Fruit fly (Drosophila melanogaster) whole organism, embryonic: ENCODE measurements around the gene Rbcn-3B.

Source experiments
- Abd-B ChIP-seq: fragments of 200-800 bp; sonication (Bioruptor generic); optimal IDR thresholded peaks from 2 replicates; lab custom pipeline; 2018; ENCODE audit warnings: missing biosample characterization, mild to moderate bottlenecking, missing genetic modification characterization, moderate library complexity
- Atf-2 ChIP-seq: fragments of 200-800 bp; sonication (Bioruptor generic); optimal IDR thresholded peaks from 2 replicates; lab custom pipeline; 2016; ENCODE audit warnings: missing biosample characterization, missing genetic modification characterization
- BtbVII ChIP-seq: fragments of 200-800 bp; sonication (Bioruptor generic); optimal IDR thresholded peaks from 3 replicates; lab custom pipeline; 2017; ENCODE audit warnings: missing biosample characterization, mild to moderate bottlenecking, missing genetic modification characterization
- Bteb2 ChIP-seq: fragments of 200-800 bp; sonication (Bioruptor generic); optimal IDR thresholded peaks from 2 replicates; lab custom pipeline; 2016; ENCODE audit warnings: missing biosample characterization, missing genetic modification characterization
- CG11398 ChIP-seq: fragments of 200-800 bp; sonication (Bioruptor generic); optimal IDR thresholded peaks from 2 replicates; lab custom pipeline; 2016; ENCODE audit warnings: missing biosample characterization, missing genetic modification characterization
- CG12391 ChIP-seq: fragments of 200-800 bp; sonication (Bioruptor generic); optimal IDR thresholded peaks from 3 replicates; lab custom pipeline; 2018; ENCODE audit warnings: missing biosample characterization, mild to moderate bottlenecking, missing genetic modification characterization, moderate library complexity
- CG12659 ChIP-seq: fragments of 200-800 bp; sonication (Bioruptor generic); optimal IDR thresholded peaks from 3 replicates; lab custom pipeline; 2017; ENCODE audit warnings: mild to moderate bottlenecking, missing biosample characterization, missing genetic modification reagents, missing genetic modification characterization
- CG12744 ChIP-seq: fragments of 200-800 bp; sonication (Bioruptor generic); optimal IDR thresholded peaks from 2 replicates; lab custom pipeline; 2016; ENCODE audit warnings: missing biosample characterization, missing genetic modification characterization
- CG14014 ChIP-seq: fragments of 200-800 bp; sonication (Bioruptor generic); IDR thresholded peaks from 2 replicates; pipeline ENCODE4 v1.3.6; 2022; ENCODE audit warnings: missing biosample characterization, missing genetic modification characterization
- CG1529 ChIP-seq: fragments of 200-800 bp; sonication (Bioruptor generic); optimal IDR thresholded peaks from 3 replicates; lab custom pipeline; 2018; ENCODE audit warnings: missing biosample characterization, missing genetic modification characterization
- CG2712 ChIP-seq: fragments of 200-800 bp; optimal IDR thresholded peaks from 3 replicates; lab custom pipeline; 2019; ENCODE audit warnings: missing biosample characterization, mild to moderate bottlenecking, missing genetic modification characterization, moderate library complexity
- CG31388 ChIP-seq: fragments of 200-800 bp; sonication (Bioruptor generic); optimal IDR thresholded peaks from 2 replicates; lab custom pipeline; 2016; ENCODE audit warnings: missing biosample characterization, missing genetic modification characterization
- CG31441 ChIP-seq: fragments of 200-800 bp; sonication (Bioruptor generic); IDR thresholded peaks from 2 replicates; pipeline ENCODE4 v1.3.6; 2022; ENCODE audit warnings: missing biosample characterization, missing genetic modification characterization
- CG5953 ChIP-seq: fragments of 200-800 bp; sonication (Bioruptor generic); IDR thresholded peaks from 2 replicates; pipeline ENCODE4 v1.3.6; 2022; ENCODE audit warnings: missing biosample characterization, missing genetic modification characterization
- CG6689 ChIP-seq: fragments of 200-800 bp; sonication (Bioruptor generic); IDR thresholded peaks from 2 replicates; pipeline ENCODE4 v1.3.6; 2022; ENCODE audit warnings: missing biosample characterization, missing genetic modification characterization
- CG8478 ChIP-seq: fragments of >200 bp; optimal IDR thresholded peaks from 2 replicates; lab custom pipeline; 2018
- CG8944 ChIP-seq: fragments of 200-800 bp; sonication (Bioruptor generic); optimal IDR thresholded peaks from 3 replicates; lab custom pipeline; 2016; ENCODE audit warnings: missing biosample characterization, missing genetic modification characterization
- CG9932 ChIP-seq: fragments of 200-800 bp; sonication (Bioruptor generic); IDR thresholded peaks from 2 replicates; pipeline ENCODE4 v1.3.6; 2022; ENCODE audit warnings: missing biosample characterization, missing genetic modification characterization
- CHES-1-like ChIP-seq: fragments of 200-800 bp; sonication (Bioruptor generic); optimal IDR thresholded peaks from 2 replicates; lab custom pipeline; 2016; ENCODE audit warnings: missing biosample characterization, missing genetic modification characterization
- HmgD ChIP-seq: fragments of 200-800 bp; sonication (Bioruptor generic); optimal IDR thresholded peaks from 3 replicates; lab custom pipeline; 2016; ENCODE audit warnings: missing biosample characterization, missing genetic modification characterization
- Hr3 ChIP-seq: fragments of 200-800 bp; sonication (Bioruptor generic); optimal IDR thresholded peaks from 3 replicates; lab custom pipeline; 2016; ENCODE audit warnings: missing biosample characterization, missing genetic modification characterization
- Kr ChIP-seq: fragments of 200-800 bp; sonication (Bioruptor generic); optimal IDR thresholded peaks from 2 replicates; lab custom pipeline; 2017; ENCODE audit warnings: missing biosample characterization, mild to moderate bottlenecking, missing genetic modification characterization
- Lpt ChIP-seq: fragments of >200 bp; optimal IDR thresholded peaks from 2 replicates; lab custom pipeline; 2018; ENCODE audit warnings: missing biosample characterization, missing genetic modification characterization
- Max ChIP-seq: fragments of 200-800 bp; sonication (Bioruptor generic); optimal IDR thresholded peaks from 2 replicates; lab custom pipeline; 2016; ENCODE audit warnings: missing biosample characterization, mild to moderate bottlenecking, missing genetic modification characterization
- Nf-YA ChIP-seq: fragments of 200-800 bp; sonication (Bioruptor generic); IDR thresholded peaks from 2 replicates; pipeline ENCODE4 v1.3.6; 2022; ENCODE audit warnings: missing biosample characterization, missing genetic modification characterization
- Rx ChIP-seq: fragments of 200-800 bp; sonication (Bioruptor generic); IDR thresholded peaks from 2 replicates; pipeline ENCODE4 v1.3.6; 2022; ENCODE audit warnings: missing biosample characterization, missing genetic modification characterization
- bigmax ChIP-seq: fragments of 200-800 bp; sonication (Bioruptor generic); optimal IDR thresholded peaks from 2 replicates; lab custom pipeline; 2018; ENCODE audit warnings: missing biosample characterization, mild to moderate bottlenecking, missing genetic modification characterization
- cg ChIP-seq: fragments of 200-800 bp; sonication (Bioruptor generic); optimal IDR thresholded peaks from 3 replicates; lab custom pipeline; 2019; ENCODE audit warnings: missing biosample characterization, mild to moderate bottlenecking, missing genetic modification characterization, moderate library complexity
- crol ChIP-seq: fragments of 200-800 bp; sonication (Bioruptor generic); IDR thresholded peaks from 2 replicates; pipeline ENCODE4 v1.3.6; 2022; ENCODE audit warnings: missing biosample characterization, missing genetic modification characterization
- dati ChIP-seq: fragments of 200-800 bp; sonication (Bioruptor generic); IDR thresholded peaks from 2 replicates; pipeline ENCODE4 v1.3.6; 2022; ENCODE audit warnings: missing biosample characterization, missing genetic modification characterization
- dmrt99B ChIP-seq: fragments of 200-800 bp; sonication (Bioruptor generic); optimal IDR thresholded peaks from 2 replicates; lab custom pipeline; 2018; ENCODE audit warnings: missing biosample characterization, mild to moderate bottlenecking, missing genetic modification characterization, moderate library complexity
- exex ChIP-seq: fragments of 200-800 bp; sonication (Bioruptor generic); optimal IDR thresholded peaks from 4 replicates; lab custom pipeline; 2018; ENCODE audit warnings: missing biosample characterization, mild to moderate bottlenecking, missing genetic modification characterization, moderate library complexity
- fru ChIP-seq: fragments of >200 bp; optimal IDR thresholded peaks from 2 replicates; lab custom pipeline; 2017
- ftz-f1 ChIP-seq: fragments of 200-800 bp; sonication (Bioruptor generic); optimal IDR thresholded peaks from 2 replicates; lab custom pipeline; 2016; ENCODE audit warnings: missing biosample characterization, missing genetic modification characterization
- pb ChIP-seq: fragments of 200-800 bp; sonication (Bioruptor generic); optimal IDR thresholded peaks from 3 replicates; lab custom pipeline; 2016; ENCODE audit warnings: missing biosample characterization, missing genetic modification characterization
- pum ChIP-seq: fragments of 200-800 bp; sonication (Bioruptor generic); optimal IDR thresholded peaks from 2 replicates; lab custom pipeline; 2016; ENCODE audit warnings: missing biosample characterization, missing genetic modification characterization
- ro ChIP-seq: fragments of 200-800 bp; sonication (Bioruptor generic); IDR thresholded peaks from 2 replicates; pipeline ENCODE4 v1.3.6; 2022; ENCODE audit warnings: missing biosample characterization, missing genetic modification characterization
- sens ChIP-seq: fragments of 200-800 bp; sonication (Bioruptor generic); peaks from one replicate; lab custom pipeline; 2016; ENCODE audit warnings: missing biosample characterization, missing genetic modification characterization
- seq ChIP-seq: fragments of 200-800 bp; sonication (Bioruptor generic); IDR thresholded peaks from 2 replicates; pipeline ENCODE4 v1.3.6; 2022; ENCODE audit warnings: missing biosample characterization, missing genetic modification characterization
- shn ChIP-seq: fragments of 200-800 bp; sonication (Bioruptor generic); optimal IDR thresholded peaks from 3 replicates; lab custom pipeline; 2016; ENCODE audit warnings: missing biosample characterization, missing genetic modification characterization
- slbo ChIP-seq: fragments of 200-800 bp; sonication (Bioruptor generic); IDR thresholded peaks from 2 replicates; pipeline ENCODE4 v1.3.6; 2022; ENCODE audit warnings: missing biosample characterization, missing genetic modification characterization
- slou ChIP-seq: fragments of 200-800 bp; sonication (Bioruptor generic); optimal IDR thresholded peaks from 3 replicates; lab custom pipeline; 2016; ENCODE audit warnings: missing biosample characterization, missing genetic modification characterization
- tgo ChIP-seq: fragments of 200-800 bp; sonication (Bioruptor generic); IDR thresholded peaks from 3 replicates; pipeline ENCODE4 v1.3.6; 2022; ENCODE audit warnings: missing biosample characterization, missing genetic modification characterization
- unpg ChIP-seq: fragments of 200-800 bp; sonication (Bioruptor generic); optimal IDR thresholded peaks from 3 replicates; lab custom pipeline; 2018; ENCODE audit warnings: missing biosample characterization, mild to moderate bottlenecking, missing genetic modification characterization, moderate library complexity
- wor ChIP-seq: fragments of 200-800 bp; sonication (Bioruptor generic); IDR thresholded peaks from 2 replicates; pipeline ENCODE4 v1.3.6; 2022; ENCODE audit warnings: missing biosample characterization, missing genetic modification characterization
- zfh1 ChIP-seq: fragments of 200-800 bp; sonication (Bioruptor generic); IDR thresholded peaks from 3 replicates; pipeline ENCODE4 v1.3.6; 2022; ENCODE audit warnings: missing biosample characterization, missing genetic modification characterization

Rbcn-3B gene

DNA sequence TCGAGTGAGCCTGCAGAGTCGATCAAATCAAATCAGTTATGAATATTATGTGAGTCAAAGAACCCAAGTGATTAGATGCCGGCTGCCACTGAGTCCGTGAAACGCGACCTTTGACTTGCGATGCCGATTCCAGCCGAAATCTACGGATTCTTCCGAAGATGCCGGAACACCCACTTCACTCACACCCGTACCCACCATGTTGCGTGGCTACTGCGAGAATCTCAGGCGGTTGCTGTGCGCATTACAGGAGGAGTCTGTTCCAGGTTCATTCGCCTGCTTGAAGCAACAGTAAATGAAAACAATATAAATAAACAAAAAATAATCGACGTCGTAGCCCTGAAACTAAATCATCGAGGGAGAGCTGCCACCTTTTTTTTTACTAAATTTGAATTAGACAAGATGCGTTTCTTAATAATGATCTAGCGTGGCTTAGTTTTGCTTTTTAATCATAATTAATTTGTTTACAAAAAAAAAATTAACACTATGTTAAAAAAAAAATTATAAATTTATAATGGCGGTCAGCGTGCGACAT, 7.0 kb upstream of the Rbcn-3B start, which contains the start of gene Ldaf1 (continued):
- no peak for TF ChIP-seq Abd-B (GFP tag; lab: Kevin White, UChicago)
- peak; percentile 28 for TF ChIP-seq CG12659 (GFP tag; lab: Kevin White, UChicago)

DNA sequence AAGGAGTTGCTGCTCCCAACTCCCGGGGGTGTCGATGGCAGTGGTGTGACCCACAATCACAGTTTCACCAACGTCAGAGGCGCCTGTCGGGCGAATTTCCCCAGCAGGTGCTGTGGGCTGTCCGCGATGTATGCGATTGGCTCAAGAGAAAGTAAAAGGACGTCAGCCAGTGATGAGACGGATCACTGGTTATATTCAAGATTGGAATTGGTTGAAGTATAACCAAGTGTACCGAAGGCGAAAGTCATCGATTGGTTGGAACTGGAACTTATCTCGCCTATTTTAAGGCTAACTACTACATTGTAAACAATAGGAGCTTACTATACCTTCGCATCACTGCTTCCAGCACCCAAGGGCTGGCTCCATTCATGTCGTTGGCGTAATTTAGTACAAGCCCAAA, 5.6 kb upstream of the Rbcn-3B start, which contains the start of gene CG32801:
TSS of gene CG32801 (minus strand) at position 101 of the 400 bp plus-strand sequence.
- no peak for TF ChIP-seq Atf-2 (GFP tag; lab: Kevin White, UChicago)

dm6 chrX:1903968-1904367, 4.8 kb upstream of the Rbcn-3B start:
- TF ChIP-seq dati (GFP tag; lab: Robert Waterston, UW) (no peak), CG5953 (GFP tag; lab: Robert Waterston, UW) (no peak), CG9932 (GFP tag; lab: Robert Waterston, UW) (no peak), CG8944 (GFP tag; lab: Kevin White, UChicago) (no peak)
- TF ChIP-seq, all 482 proteins: peak for 0

- peak; percentile 17 for TF ChIP-seq pb (GFP tag; lab: Kevin White, UChicago)
- 0 out of 3 replicates have a peak, but pooled peaks have one; percentile 37 for TF ChIP-seq zfh1 (GFP tag; lab: Robert Waterston, UW)
- TF ChIP-seq bigmax (GFP tag; lab: Kevin White, UChicago) = no peak
- TF ChIP-seq CG11398 (GFP tag; lab: Kevin White, UChicago) = no peak
- TF ChIP-seq unpg (GFP tag; lab: Kevin White, UChicago) = peak; percentile 33
- TF ChIP-seq pum (GFP tag; lab: Kevin White, UChicago) = no peak
- no peak for TF ChIP-seq ro (GFP tag; lab: Robert Waterston, UW)
- TF ChIP-seq crol (GFP tag; lab: Robert Waterston, UW) = no peak
- TF ChIP-seq wor (GFP tag; lab: Robert Waterston, UW) = no peak
- peak; percentile 44; the same call in 1 of the 2 replicates for TF ChIP-seq CG31441 (GFP tag; lab: Robert Waterston, UW)
- no peak for TF ChIP-seq Bteb2 (GFP tag; lab: Kevin White, UChicago)
- TF ChIP-seq Nf-YA (GFP tag; lab: Robert Waterston, UW) = no peak
- TF ChIP-seq CG12744 (GFP tag; lab: Kevin White, UChicago) = no peak
- no peak for TF ChIP-seq dmrt99B (tag; lab: Kevin White, UChicago)
- peak; percentile 88 for TF ChIP-seq sens (GFP tag; lab: Kevin White, UChicago)
- no peak for TF ChIP-seq CG31388 (GFP tag; lab: Kevin White, UChicago)
- no peak for TF ChIP-seq slou (GFP tag; lab: Kevin White, UChicago)
- TF ChIP-seq BtbVII (GFP tag; lab: Kevin White, UChicago) = no peak
- no peak for TF ChIP-seq Lpt (GFP tag; lab: Kevin White, UChicago)
- TF ChIP-seq exex (tag; lab: Kevin White, UChicago) = no peak
- TF ChIP-seq CG8944 (GFP tag; lab: Kevin White, UChicago) = no peak
- no peak for TF ChIP-seq shn (GFP tag; lab: Kevin White, UChicago)
- TF ChIP-seq HmgD (GFP tag; lab: Kevin White, UChicago) = no peak
- TF ChIP-seq Rx (GFP tag; lab: Robert Waterston, UW) = no peak
- no peak for TF ChIP-seq CG8478 (lab: Kevin White, UChicago)
- TF ChIP-seq ftz-f1 (GFP tag; lab: Kevin White, UChicago) = no peak
- no peak for TF ChIP-seq CG1529 (GFP tag; lab: Kevin White, UChicago)
- peak; percentile 52 for TF ChIP-seq Hr3 (GFP tag; lab: Kevin White, UChicago)
- no peak for TF ChIP-seq CHES-1-like
- TF ChIP-seq CG14014 (GFP tag; lab: Robert Waterston, UW) = peak; percentile 69
- TF ChIP-seq CG12391 (tag; lab: Kevin White, UChicago) = peak; percentile 65
- peak; percentile 36; the same call in 1 of the 3 replicates for TF ChIP-seq tgo (GFP tag; lab: Robert Waterston, UW)
- no peak; the same call in none of the 2 replicates for TF ChIP-seq slbo (GFP tag; lab: Robert Waterston, UW)
- peak; percentile 46 for TF ChIP-seq Max
- peak; percentile 67 for TF ChIP-seq CG6689 (GFP tag; lab: Robert Waterston, UW)
- TF ChIP-seq Kr (GFP tag; lab: Kevin White, UChicago) = no peak
- TF ChIP-seq fru (lab: Kevin White, UChicago) = no peak
- TF ChIP-seq CG2712 = peak; percentile 56
- TF ChIP-seq cg (GFP tag; lab: Kevin White, UChicago) = no peak
- TF ChIP-seq seq (GFP tag; lab: Robert Waterston, UW) = 0 out of 2 replicates have a peak, but pooled peaks have one; percentile 23
Measured at dm6 chrX:1907727-1908264, 924 bp upstream of the Rbcn-3B start, which contains the start of gene mip130. TSS of gene mip130 (plus strand) at chrX:1908239.
